Worm (Caenorhabditis elegans) whole organism, young adult: Measurements from ENCODE around the gene ZK105.6.

Source experiments
- ceh-91 ChIP-seq: fragments of 200-800 bp; sonication (Bioruptor generic); IDR thresholded peaks from 2 replicates; pipeline ENCODE4 v1.3.6; 2022; ENCODE audit warnings: missing genetic modification reagents, missing genetic modification characterization, missing compliant biosample characterization
- madf-8 ChIP-seq: fragments of 200-800 bp; sonication (Bioruptor generic); conservative IDR thresholded peaks from 2 replicates; pipeline ENCODE4 v1.3.6; 2022; ENCODE audit warnings: missing genetic modification reagents, missing genetic modification characterization, missing compliant biosample characterization
- snpc-1.1 ChIP-seq: sonication (generic microtip); optimal IDR thresholded peaks from 2 replicates; lab custom pipeline; 2017; ENCODE audit warnings: missing genetic modification characterization, mild to moderate bottlenecking, missing compliant biosample characterization, antibody characterized with exemption, moderate library complexity, missing genotype, missing genetic modification reagents; ENCODE audit not compliant: insufficient read depth
- unc-130 ChIP-seq: sonication (generic microtip); optimal IDR thresholded peaks from 2 replicates; lab custom pipeline; 2016; ENCODE audit warnings: missing genetic modification reagents, missing genetic modification characterization, missing compliant biosample characterization
- unc-62 ChIP-seq: fragments of 150-350 bp; optimal IDR thresholded peaks from 2 replicates; lab custom pipeline; 2014; ENCODE audit warnings: missing biosample characterization, missing genetic modification reagents, missing genetic modification characterization

DNA sequence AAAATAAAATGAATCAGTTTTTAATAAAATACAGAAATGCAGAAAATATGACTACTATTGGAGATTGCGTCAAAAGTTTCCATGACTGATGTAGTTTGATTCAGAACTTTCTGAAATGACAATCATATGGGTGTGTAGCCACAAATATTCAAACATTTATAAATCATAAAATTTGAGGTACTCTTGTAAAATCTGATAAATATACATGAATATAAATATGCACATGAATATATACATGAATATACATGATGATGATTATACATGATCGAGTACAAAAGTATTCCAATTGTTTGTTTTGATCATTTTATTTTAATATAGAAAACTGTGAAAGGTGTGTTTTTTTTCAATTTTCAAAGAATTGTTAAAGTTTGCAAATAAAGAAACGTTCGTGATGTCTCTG, 30.7 kb upstream of the ZK105.6 start, which contains the start of gene T05B11.4:
- TF ChIP-seq unc-130, result no peak
- TF ChIP-seq snpc-1.1 (tag; lab: Kevin White, UChicago), result no peak
- no peak for TF ChIP-seq madf-8
- no peak for TF ChIP-seq unc-62 (GFP tag; lab: Kevin White, UChicago)
- no peak for TF ChIP-seq ceh-91 (GFP tag; lab: Robert Waterston, UW)
